Worm (Caenorhabditis elegans) whole organism, late embryonic: ENCODE data around the gene cnnm-5.

Experiments
- C08G9.2 ChIP-seq: sonication (generic microtip); optimal IDR thresholded peaks from 2 replicates; lab custom pipeline; 2016; ENCODE audit warnings: mild to moderate bottlenecking, missing genetic modification characterization, moderate library complexity, missing compliant biosample characterization
- C38D4.7 ChIP-seq: fragments of 200-800 bp; sonication (Bioruptor generic); optimal IDR thresholded peaks from 2 replicates; lab custom pipeline; 2018; ENCODE audit warnings: mild to moderate bottlenecking, missing genetic modification characterization, moderate library complexity, missing compliant biosample characterization
- F13H6.1 ChIP-seq: sonication (generic microtip); optimal IDR thresholded peaks from 2 replicates; lab custom pipeline; 2016; ENCODE audit warnings: missing genetic modification characterization, missing compliant biosample characterization
- K02D7.2 ChIP-seq: sonication (generic microtip); optimal IDR thresholded peaks from 2 replicates; lab custom pipeline; 2017; ENCODE audit warnings: mild to moderate bottlenecking, missing genetic modification characterization, missing compliant biosample characterization
- K09A11.1 ChIP-seq: sonication (generic microtip); optimal IDR thresholded peaks from 2 replicates; lab custom pipeline; 2017; ENCODE audit warnings: antibody characterized with exemption, mild to moderate bottlenecking, missing genetic modification characterization, missing compliant biosample characterization; ENCODE audit not compliant: insufficient read depth
- Y22D7AL.16 ChIP-seq: sonication (generic microtip); optimal IDR thresholded peaks from 2 replicates; lab custom pipeline; 2016; ENCODE audit warnings: missing genetic modification characterization, missing compliant biosample characterization
- ahr-1 ChIP-seq: sonication (generic microtip); optimal IDR thresholded peaks from 2 replicates; lab custom pipeline; 2016; ENCODE audit warnings: missing genetic modification characterization, missing compliant biosample characterization
- ama-1 ChIP-seq: fragments of 150-350 bp; optimal IDR thresholded peaks from 2 replicates; lab custom pipeline; 2014
- ceh-14 ChIP-seq: sonication (generic microtip); optimal IDR thresholded peaks from 2 replicates; lab custom pipeline; 2016; ENCODE audit warnings: missing genotype, missing genetic modification characterization, missing compliant biosample characterization
- ceh-18 ChIP-seq: sonication (generic microtip); optimal IDR thresholded peaks from 2 replicates; lab custom pipeline; 2016; ENCODE audit warnings: missing genetic modification characterization, missing compliant biosample characterization
- ceh-2 ChIP-seq: sonication (generic microtip); optimal IDR thresholded peaks from 2 replicates; lab custom pipeline; 2016; ENCODE audit warnings: missing genotype, missing genetic modification characterization, missing compliant biosample characterization
- ceh-22 ChIP-seq: sonication (generic microtip); optimal IDR thresholded peaks from 2 replicates; lab custom pipeline; 2017; ENCODE audit warnings: missing biosample characterization, missing genetic modification characterization
- ceh-30 ChIP-seq: fragments of 150-350 bp; optimal IDR thresholded peaks from 2 replicates; lab custom pipeline; 2014; ENCODE audit warnings: missing biosample characterization, missing genetic modification characterization
- ceh-34 ChIP-seq: sonication (generic microtip); optimal IDR thresholded peaks from 2 replicates; lab custom pipeline; 2016; ENCODE audit warnings: mild to moderate bottlenecking, missing genetic modification characterization, missing compliant biosample characterization
- ceh-45 ChIP-seq: fragments of 200-800 bp; sonication (Bioruptor generic); IDR thresholded peaks from 2 replicates; pipeline ENCODE4 v1.3.6; 2022; ENCODE audit warnings: missing genetic modification reagents, missing genetic modification characterization, missing compliant biosample characterization
- ceh-48 ChIP-seq: sonication (generic microtip); optimal IDR thresholded peaks from 2 replicates; lab custom pipeline; 2016; ENCODE audit warnings: missing genetic modification characterization, inconsistent platforms, missing compliant biosample characterization
- che-1 ChIP-seq: sonication (generic microtip); optimal IDR thresholded peaks from 2 replicates; lab custom pipeline; 2016; ENCODE audit warnings: mild to moderate bottlenecking, missing genetic modification characterization, missing compliant biosample characterization
- dve-1 ChIP-seq: sonication (generic microtip); optimal IDR thresholded peaks from 2 replicates; lab custom pipeline; 2017; ENCODE audit warnings: antibody characterized with exemption, mild to moderate bottlenecking, missing genetic modification characterization, missing compliant biosample characterization
- ets-4 ChIP-seq: sonication (generic microtip); optimal IDR thresholded peaks from 2 replicates; lab custom pipeline; 2016; ENCODE audit warnings: missing genetic modification characterization, missing compliant biosample characterization
- eyg-1 ChIP-seq: sonication (generic microtip); optimal IDR thresholded peaks from 2 replicates; lab custom pipeline; 2016; ENCODE audit warnings: missing genotype, missing genetic modification characterization, missing compliant biosample characterization
- fax-1 ChIP-seq: sonication (generic microtip); optimal IDR thresholded peaks from 2 replicates; lab custom pipeline; 2016; ENCODE audit warnings: missing genotype, missing genetic modification characterization, missing compliant biosample characterization
- fkh-10 ChIP-seq: fragments of 150-350 bp; optimal IDR thresholded peaks from 2 replicates; lab custom pipeline; 2014; ENCODE audit warnings: missing biosample characterization, missing genetic modification reagents, missing genetic modification characterization
- fkh-6 ChIP-seq: sonication (generic microtip); optimal IDR thresholded peaks from 2 replicates; lab custom pipeline; 2016; ENCODE audit warnings: missing genetic modification characterization, missing compliant biosample characterization
- hlh-13 ChIP-seq: fragments of 200-800 bp; sonication (Bioruptor generic); optimal IDR thresholded peaks from 2 replicates; lab custom pipeline; 2018; ENCODE audit warnings: mild to moderate bottlenecking, missing genetic modification characterization, missing compliant biosample characterization
- hlh-30 ChIP-seq: sonication (generic microtip); optimal IDR thresholded peaks from 2 replicates; lab custom pipeline; 2017; ENCODE audit warnings: antibody characterized with exemption, missing genetic modification characterization, missing compliant biosample characterization; ENCODE audit not compliant: insufficient read depth
- hlh-6 ChIP-seq: sonication (generic microtip); optimal IDR thresholded peaks from 2 replicates; lab custom pipeline; 2016; ENCODE audit warnings: missing genotype, missing genetic modification characterization, missing compliant biosample characterization
- hlh-8 ChIP-seq: sonication (generic microtip); optimal IDR thresholded peaks from 2 replicates; lab custom pipeline; 2016; ENCODE audit warnings: missing genotype, missing genetic modification characterization, missing compliant biosample characterization
- lim-6 ChIP-seq: sonication (generic microtip); optimal IDR thresholded peaks from 2 replicates; lab custom pipeline; 2016; ENCODE audit warnings: missing genetic modification characterization, missing compliant biosample characterization
- lin-11 ChIP-seq: fragments of 200-800 bp; sonication (Bioruptor generic); optimal IDR thresholded peaks from 2 replicates; lab custom pipeline; 2018; ENCODE audit warnings: mild to moderate bottlenecking, missing genetic modification characterization, missing compliant biosample characterization
- madf-2 ChIP-seq: sonication (generic microtip); optimal IDR thresholded peaks from 2 replicates; lab custom pipeline; 2017; ENCODE audit warnings: missing genetic modification characterization, missing compliant biosample characterization
- nhr-11 ChIP-seq: fragments of 150-350 bp; optimal IDR thresholded peaks from 2 replicates; lab custom pipeline; 2014; ENCODE audit warnings: missing biosample characterization, missing genetic modification characterization
- odd-2 ChIP-seq: sonication (generic microtip); optimal IDR thresholded peaks from 2 replicates; lab custom pipeline; 2017; ENCODE audit warnings: antibody characterized with exemption, mild to moderate bottlenecking, missing genetic modification characterization, missing compliant biosample characterization
- pag-3 ChIP-seq: sonication (generic microtip); optimal IDR thresholded peaks from 2 replicates; lab custom pipeline; 2016; ENCODE audit warnings: missing compliant biosample characterization, missing genetic modification characterization, borderline replicate concordance
- pat-9 ChIP-seq: fragments of 200-800 bp; sonication (Bioruptor generic); optimal IDR thresholded peaks from 2 replicates; lab custom pipeline; 2018; ENCODE audit warnings: mild to moderate bottlenecking, missing genetic modification characterization, moderate library complexity, missing compliant biosample characterization
- pax-1 ChIP-seq: fragments of 150-350 bp; optimal IDR thresholded peaks from 2 replicates; lab custom pipeline; 2014; ENCODE audit warnings: missing biosample characterization, missing genetic modification characterization
- pha-2 ChIP-seq: sonication (generic microtip); optimal IDR thresholded peaks from 2 replicates; lab custom pipeline; 2017; ENCODE audit warnings: mild to moderate bottlenecking, missing genetic modification characterization, missing compliant biosample characterization
- pha-4 ChIP-seq: fragments of 150-350 bp; optimal IDR thresholded peaks from 2 replicates; lab custom pipeline; 2018; ENCODE audit warnings: missing biosample characterization, missing genetic modification reagents, missing genetic modification characterization
- pqm-1 ChIP-seq: sonication (generic microtip); optimal IDR thresholded peaks from 2 replicates; lab custom pipeline; 2016; ENCODE audit warnings: missing genetic modification characterization, missing compliant biosample characterization
- rnt-1 ChIP-seq: sonication (generic microtip); optimal IDR thresholded peaks from 2 replicates; lab custom pipeline; 2016; ENCODE audit warnings: missing genetic modification characterization, missing compliant biosample characterization
- sdc-2 ChIP-seq: sonication (generic microtip); optimal IDR thresholded peaks from 2 replicates; lab custom pipeline; 2016; ENCODE audit warnings: missing genotype, missing genetic modification characterization, missing compliant biosample characterization
- sox-2 ChIP-seq: fragments of 200-800 bp; sonication (Bioruptor generic); IDR thresholded peaks from 2 replicates; pipeline ENCODE4 v1.3.6; 2022; ENCODE audit warnings: missing genetic modification reagents, missing genetic modification characterization, missing compliant biosample characterization
- sox-4 ChIP-seq: sonication (generic microtip); optimal IDR thresholded peaks from 2 replicates; lab custom pipeline; 2017; ENCODE audit warnings: mild to moderate bottlenecking, missing genetic modification characterization, inconsistent platforms, missing compliant biosample characterization
- syd-9 ChIP-seq: sonication (generic microtip); optimal IDR thresholded peaks from 2 replicates; lab custom pipeline; 2016; ENCODE audit warnings: mild to moderate bottlenecking, missing genetic modification characterization, moderate library complexity, missing compliant biosample characterization
- tbx-2 ChIP-seq: sonication (generic microtip); optimal IDR thresholded peaks from 2 replicates; lab custom pipeline; 2016; ENCODE audit warnings: missing genetic modification characterization, missing compliant biosample characterization
- ttx-3 ChIP-seq: sonication (generic microtip); optimal IDR thresholded peaks from 2 replicates; lab custom pipeline; 2016; ENCODE audit warnings: missing genetic modification reagents, missing genetic modification characterization, missing compliant biosample characterization
- unc-86 ChIP-seq: sonication (generic microtip); optimal IDR thresholded peaks from 2 replicates; lab custom pipeline; 2016; ENCODE audit warnings: missing genetic modification characterization, missing compliant biosample characterization
- zip-5 ChIP-seq: sonication (generic microtip); optimal IDR thresholded peaks from 2 replicates; lab custom pipeline; 2016; ENCODE audit warnings: missing genetic modification characterization, missing compliant biosample characterization

cnnm-5 gene

DNA sequence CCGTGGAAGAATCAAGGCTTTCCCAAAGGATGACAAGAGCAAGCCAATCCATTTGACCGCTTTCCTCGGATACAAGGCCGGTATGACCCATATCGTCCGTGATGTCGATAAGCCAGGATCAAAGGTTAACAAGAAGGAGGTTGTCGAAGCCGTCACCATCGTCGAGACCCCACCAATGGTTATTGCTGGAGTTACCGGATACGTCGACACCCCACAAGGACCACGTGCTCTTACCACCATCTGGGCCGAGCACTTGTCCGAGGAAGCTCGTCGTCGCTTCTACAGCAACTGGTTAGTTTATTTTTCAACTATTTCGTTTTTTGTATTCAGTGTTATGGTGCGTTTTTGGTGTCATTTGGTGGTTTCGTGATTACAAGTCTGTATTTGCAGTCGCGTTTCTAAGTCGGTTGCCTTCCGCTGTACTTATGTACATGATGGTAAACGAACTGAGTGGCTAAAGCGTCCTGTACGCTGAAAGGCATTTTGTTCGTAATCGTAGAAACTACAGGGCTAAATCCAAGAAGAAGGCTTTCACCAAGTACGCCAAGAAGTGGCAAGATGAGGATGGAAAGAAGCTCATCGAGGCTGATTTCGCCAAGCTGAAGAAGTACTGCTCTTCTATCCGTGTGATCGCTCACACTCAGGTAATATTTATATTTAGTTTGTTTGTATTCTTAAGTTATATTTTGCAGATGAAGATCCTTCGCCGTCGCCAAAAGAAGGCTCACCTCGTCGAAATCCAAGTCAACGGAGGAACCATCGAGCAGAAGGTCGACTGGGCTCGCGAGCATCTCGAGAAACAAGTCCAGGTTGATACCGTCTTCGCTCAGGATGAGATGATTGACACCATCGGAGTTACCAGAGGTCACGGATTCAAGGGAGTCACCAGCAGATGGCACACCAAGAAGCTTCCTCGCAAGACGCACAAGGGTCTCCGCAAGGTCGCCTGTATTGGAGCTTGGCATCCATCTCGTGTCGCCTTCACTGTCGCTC, 39.2 kb upstream of the cnnm-5 start:
- TF ChIP-seq C38D4.7 (GFP tag; lab: Kevin White, UChicago) (no peak), syd-9 (tag; lab: Kevin White, UChicago) (no peak), pag-3 (tag; lab: Kevin White, UChicago) (no peak), sdc-2 (tag; lab: Kevin White, UChicago) (no peak), ttx-3 (tag; lab: Kevin White, UChicago) (no peak), eyg-1 (no peak), lin-11 (tag; lab: Kevin White, UChicago) (no peak), ahr-1 (no peak), sox-4 (tag; lab: Kevin White, UChicago) (no peak)

ce11 chrIII:3867378-3867904, 38.4 kb upstream of the cnnm-5 start, which contains the start of gene rpl-3:
Gene rpl-3 (plus strand): TSS chrIII:3867854.
- TF ChIP-seq odd-2 (peak; percentile 52), ceh-2 (peak; percentile 94), fkh-10 (GFP tag; lab: Kevin White, UChicago) (peak; percentile 96), ceh-48 (tag; lab: Kevin White, UChicago) (peak; percentile 96), hlh-30 (tag; lab: Kevin White, UChicago) (peak; percentile 88), pat-9 (tag; lab: Kevin White, UChicago) (peak; percentile 99), madf-2 (tag; lab: Kevin White, UChicago) (peak; percentile 97), C08G9.2 (tag; lab: Kevin White, UChicago) (peak; percentile 86), pha-4 (no peak), pqm-1 (tag; lab: Kevin White, UChicago) (peak; percentile 97), Y22D7AL.16 (tag; lab: Kevin White, UChicago) (peak; percentile 97), nhr-11 (tag; lab: Kevin White, UChicago) (peak; percentile 96), ceh-34 (tag; lab: Kevin White, UChicago) (peak; percentile 100), rnt-1 (tag; lab: Kevin White, UChicago) (peak; percentile 100), zip-5 (tag; lab: Kevin White, UChicago) (peak; percentile 63), fkh-6 (tag; lab: Kevin White, UChicago) (peak; percentile 81), pag-3 (tag; lab: Kevin White, UChicago) (peak; percentile 90), sox-4 (tag; lab: Kevin White, UChicago) (peak; percentile 96), lim-6 (peak; percentile 95), ceh-45 (GFP tag; lab: Robert Waterston, UW) (peak; percentile 90), ceh-18 (tag; lab: Kevin White, UChicago) (peak; percentile 100), ttx-3 (tag; lab: Kevin White, UChicago) (peak; percentile 94), syd-9 (tag; lab: Kevin White, UChicago) (peak; percentile 98), ceh-22 (peak; percentile 85), che-1 (peak; percentile 81), hlh-6 (tag; lab: Kevin White, UChicago) (peak; percentile 88), ceh-30 (tag; lab: Kevin White, UChicago) (peak; percentile 98), fax-1 (peak; percentile 84), K02D7.2 (tag; lab: Kevin White, UChicago) (peak; percentile 96), unc-86 (peak; percentile 99), tbx-2 (peak; percentile 100), dve-1 (tag; lab: Kevin White, UChicago) (peak; percentile 99), hlh-8 (tag; lab: Kevin White, UChicago) (peak; percentile 96), pha-2 (tag; lab: Kevin White, UChicago) (peak; percentile 90), sox-2 (peak; percentile 96), hlh-13 (GFP tag; lab: Kevin White, UChicago) (peak; percentile 81), pax-1 (tag; lab: Kevin White, UChicago) (peak; percentile 97), ceh-14 (tag; lab: Kevin White, UChicago) (peak; percentile 99), F13H6.1 (peak; percentile 97), ama-1 (lab: Kevin White, UChicago) (no peak), ahr-1 (peak; percentile 94), ets-4 (peak; percentile 99), K09A11.1 (peak; percentile 96)
